Fruit fly (Drosophila melanogaster) whole organism, wandering third instar larva: ENCODE results near the gene mud.

Source experiments
- Abd-B ChIP-seq: fragments of >200 bp; optimal IDR thresholded peaks from 2 replicates; lab custom pipeline; 2017; ENCODE audit warnings: missing biosample characterization, missing genetic modification characterization
- CG32264 ChIP-seq: fragments of 200-800 bp; sonication (Bioruptor generic); optimal IDR thresholded peaks from 2 replicates; lab custom pipeline; 2016; ENCODE audit warnings: missing biosample characterization, missing genetic modification characterization
- CG9705 ChIP-seq: fragments of 200-800 bp; sonication (Bioruptor generic); optimal IDR thresholded peaks from 2 replicates; lab custom pipeline; 2018; ENCODE audit warnings: missing biosample characterization, mild to moderate bottlenecking, missing genetic modification characterization
- CrebA ChIP-seq: fragments of 200-800 bp; sonication (Bioruptor generic); optimal IDR thresholded peaks from 2 replicates; lab custom pipeline; 2016; ENCODE audit warnings: missing biosample characterization, mild to moderate bottlenecking, missing genetic modification characterization, borderline replicate concordance
- Dfd ChIP-seq: fragments of >200 bp; optimal IDR thresholded peaks from 2 replicates; lab custom pipeline; 2017; ENCODE audit warnings: missing biosample characterization, missing genetic modification characterization
- Dif ChIP-seq: fragments of 200-275, 200-300 bp; sonication (Bioruptor generic); optimal IDR thresholded peaks from 2 replicates; lab custom pipeline; 2018; ENCODE audit warnings: missing biosample characterization, missing genetic modification characterization; ENCODE audit not compliant: partially characterized antibody
- GATAd ChIP-seq: sonication (Bioruptor generic); optimal IDR thresholded peaks from 2 replicates; lab custom pipeline; 2016; ENCODE audit warnings: missing biosample characterization, missing genetic modification characterization
- HLH106 ChIP-seq: fragments of 200-800 bp; optimal IDR thresholded peaks from 3 replicates; lab custom pipeline; 2019; ENCODE audit warnings: missing biosample characterization, mild to moderate bottlenecking, missing genetic modification characterization, moderate library complexity
- Hnf4 ChIP-seq: fragments of 200-800 bp; sonication (Bioruptor generic); optimal IDR thresholded peaks from 2 replicates; lab custom pipeline; 2016; ENCODE audit warnings: missing biosample characterization, mild to moderate bottlenecking, missing genetic modification characterization
- Hr78 ChIP-seq: fragments of >200 bp; optimal IDR thresholded peaks from 2 replicates; lab custom pipeline; 2017; ENCODE audit warnings: missing biosample characterization, missing genetic modification characterization
- Hr83 ChIP-seq: fragments of 200-300 bp; sonication (Bioruptor generic); optimal IDR thresholded peaks from 2 replicates; lab custom pipeline; 2016; ENCODE audit warnings: missing biosample characterization, mild to moderate bottlenecking, missing genetic modification characterization, moderate library complexity; ENCODE audit not compliant: poor library complexity, severe bottlenecking
- Jra ChIP-seq: sonication (Bioruptor generic); optimal IDR thresholded peaks from 2 replicates; lab custom pipeline; 2016; ENCODE audit warnings: missing biosample characterization, missing genetic modification characterization
- Mio ChIP-seq: sonication (Bioruptor generic); optimal IDR thresholded peaks from 2 replicates; lab custom pipeline; 2016; ENCODE audit warnings: missing biosample characterization, missing genetic modification characterization
- Myc ChIP-seq: fragments of >200 bp; optimal IDR thresholded peaks from 2 replicates; lab custom pipeline; 2017
- N ChIP-seq: fragments of >200 bp; optimal IDR thresholded peaks from 2 replicates; lab custom pipeline; 2018; ENCODE audit warnings: missing biosample characterization, missing external identifiers, missing genetic modification characterization
- OdsH ChIP-seq: fragments of 200-800 bp; sonication (Bioruptor generic); optimal IDR thresholded peaks from 2 replicates; lab custom pipeline; 2016; ENCODE audit warnings: missing biosample characterization, mild to moderate bottlenecking, missing genetic modification characterization
- Rel ChIP-seq, 2 experiments: fragments of 200-800 bp; sonication (Bioruptor generic) in 1 of 2; optimal IDR thresholded peaks; 2 replicates in 1 of 2; 3 replicates in 1 of 2; lab custom pipeline; 2016 to 2019; ENCODE audit warnings: mild to moderate bottlenecking in 2 of 2, missing biosample characterization in 2 of 2, missing genetic modification characterization in 2 of 2, moderate library complexity in 1 of 2
- Sp1 ChIP-seq: fragments of 200-800 bp; sonication (Bioruptor generic); optimal IDR thresholded peaks from 3 replicates; lab custom pipeline; 2019; ENCODE audit warnings: missing biosample characterization, mild to moderate bottlenecking, missing genetic modification characterization, moderate library complexity
- Vsx2 ChIP-seq: fragments of 200-300, 225-300 bp; sonication (Bioruptor generic); optimal IDR thresholded peaks from 2 replicates; lab custom pipeline; 2018; ENCODE audit warnings: missing biosample characterization, missing genetic modification characterization; ENCODE audit not compliant: partially characterized antibody
- br ChIP-seq: fragments of 200-800 bp; sonication (Bioruptor generic); optimal IDR thresholded peaks from 2 replicates; lab custom pipeline; 2016; ENCODE audit warnings: missing biosample characterization, missing genetic modification characterization
- brk ChIP-seq: fragments of 200-800 bp; sonication (Bioruptor generic); optimal IDR thresholded peaks from 2 replicates; lab custom pipeline; 2016; ENCODE audit warnings: missing biosample characterization, mild to moderate bottlenecking, missing genetic modification characterization
- dl ChIP-seq, 2 experiments: fragments of 175-275, 200-275 bp in 1 of 2; fragments of 200-275 bp in 1 of 2; sonication (Bioruptor generic); optimal IDR thresholded peaks; lab custom pipeline; 2018; ENCODE audit warnings: mild to moderate bottlenecking in 2 of 2, missing biosample characterization in 2 of 2, missing genetic modification characterization in 2 of 2, moderate library complexity in 2 of 2; ENCODE audit not compliant: partially characterized antibody in 2 of 2, insufficient read depth in 1 of 2
- dmrt93B ChIP-seq: fragments of 200-800 bp; sonication (Bioruptor generic); optimal IDR thresholded peaks from 2 replicates; lab custom pipeline; 2018; ENCODE audit warnings: missing biosample characterization, mild to moderate bottlenecking, missing genetic modification characterization
- dsf ChIP-seq: sonication (Bioruptor generic); optimal IDR thresholded peaks from 2 replicates; lab custom pipeline; 2016; ENCODE audit warnings: missing biosample characterization, missing genetic modification characterization, borderline replicate concordance
- ey ChIP-seq: fragments of 200-800 bp; sonication (Bioruptor generic); optimal IDR thresholded peaks from 2 replicates; lab custom pipeline; 2016; ENCODE audit warnings: missing biosample characterization, missing genetic modification characterization
- foxo ChIP-seq, 2 experiments: fragments of 200-800 bp; sonication (Bioruptor generic); optimal IDR thresholded peaks; 2 replicates in 1 of 2; 3 replicates in 1 of 2; lab custom pipeline; 2016 to 2017; ENCODE audit warnings: missing biosample characterization in 2 of 2, missing genetic modification characterization in 2 of 2
- fru ChIP-seq: fragments of 200-800 bp; sonication (Bioruptor generic); optimal IDR thresholded peaks from 3 replicates; lab custom pipeline; 2016; ENCODE audit warnings: missing biosample characterization, mild to moderate bottlenecking, missing genetic modification characterization
- h ChIP-seq: fragments of 200-800 bp; sonication (Bioruptor generic); optimal IDR thresholded peaks from 3 replicates; lab custom pipeline; 2016; ENCODE audit warnings: missing biosample characterization, mild to moderate bottlenecking, missing genetic modification characterization
- jim ChIP-seq: fragments of 175-275, 200-325 bp; sonication (Bioruptor generic); optimal IDR thresholded peaks from 2 replicates; lab custom pipeline; 2016; ENCODE audit warnings: missing biosample characterization, mild to moderate bottlenecking, missing genetic modification characterization
- lola ChIP-seq: fragments of >200 bp; optimal IDR thresholded peaks from 2 replicates; lab custom pipeline; 2017; ENCODE audit warnings: missing biosample characterization, missing genetic modification characterization
- pan ChIP-seq: fragments of >200 bp; optimal IDR thresholded peaks from 2 replicates; lab custom pipeline; 2017
- psq ChIP-seq: fragments of 200-800 bp; sonication (Bioruptor generic); optimal IDR thresholded peaks from 3 replicates; lab custom pipeline; 2017; ENCODE audit warnings: missing biosample characterization, mild to moderate bottlenecking, missing genetic modification characterization, moderate library complexity
- rgr ChIP-seq: fragments of 200-800 bp; sonication (Bioruptor generic); optimal IDR thresholded peaks from 3 replicates; lab custom pipeline; 2016; ENCODE audit warnings: missing biosample characterization, mild to moderate bottlenecking, missing genetic modification characterization
- sage ChIP-seq: fragments of 200-800 bp; sonication (Bioruptor generic); optimal IDR thresholded peaks from 2 replicates; lab custom pipeline; 2016; ENCODE audit warnings: missing biosample characterization, mild to moderate bottlenecking, missing genetic modification characterization
- sv ChIP-seq: fragments of 200-800 bp; sonication (Bioruptor generic); optimal IDR thresholded peaks from 3 replicates; lab custom pipeline; 2016; ENCODE audit warnings: missing biosample characterization, missing genetic modification characterization
- tai ChIP-seq: sonication (Bioruptor generic); optimal IDR thresholded peaks from 2 replicates; lab custom pipeline; 2016; ENCODE audit warnings: missing biosample characterization, missing genetic modification characterization
- usp ChIP-seq: fragments of >200 bp; optimal IDR thresholded peaks from 2 replicates; lab custom pipeline; 2017; ENCODE audit warnings: missing biosample characterization, missing genetic modification characterization
- woc ChIP-seq: sonication (Bioruptor generic); optimal IDR thresholded peaks from 2 replicates; lab custom pipeline; 2016; ENCODE audit warnings: missing biosample characterization, mild to moderate bottlenecking, missing genetic modification characterization

Gene mud

dm6 chrX:14216844-14217243 is 30.7 kb upstream of the mud start:
- no peak for TF ChIP-seq Dfd (GFP tag; lab: Kevin White, UChicago)
- TF ChIP-seq Jra, result no peak
- TF ChIP-seq pan (lab: Kevin White, UChicago), result no peak
- TF ChIP-seq Abd-B (GFP tag; lab: Kevin White, UChicago), result no peak
- TF ChIP-seq GATAd (GFP tag; lab: Kevin White, UChicago), result no peak
- no peak for TF ChIP-seq Hr78 (GFP tag; lab: Kevin White, UChicago)
- no peak for TF ChIP-seq dmrt93B (GFP tag; lab: Kevin White, UChicago)
- TF ChIP-seq N (GFP tag; lab: Kevin White, UChicago), result no peak
- no peak for TF ChIP-seq Vsx2 (GFP tag; lab: Kevin White, UChicago)
- TF ChIP-seq tai (GFP tag; lab: Kevin White, UChicago), result no peak

dm6 chrX:14218045-14218483 is 29.5 kb upstream of the mud start:
- TF ChIP-seq Abd-B (GFP tag; lab: Kevin White, UChicago) (no peak), Mio (GFP tag; lab: Kevin White, UChicago) (no peak), HLH106 (peak; percentile 98), CG32264 (GFP tag; lab: Kevin White, UChicago) (peak; percentile 79), Hr83 (GFP tag; lab: Kevin White, UChicago) (no peak), Hnf4 (GFP tag; lab: Kevin White, UChicago) (peak; percentile 95), Sp1 (GFP tag; lab: Kevin White, UChicago) (peak; percentile 98), CrebA (GFP tag; lab: Kevin White, UChicago) (peak; percentile 92), sage (GFP tag; lab: Kevin White, UChicago) (peak; percentile 95), psq (peak; percentile 94), N (GFP tag; lab: Kevin White, UChicago) (no peak), jim (no peak), Hr78 (GFP tag; lab: Kevin White, UChicago) (no peak), sv (GFP tag; lab: Kevin White, UChicago) (peak; percentile 79), Vsx2 (GFP tag; lab: Kevin White, UChicago) (no peak), ey (GFP tag; lab: Kevin White, UChicago) (peak; percentile 93), GATAd (GFP tag; lab: Kevin White, UChicago) (peak; percentile 54), foxo (GFP tag; optimal IDR thresholded peaks at IDR 0.05; lab: Kevin White, UChicago) (peak; percentile 32 to 98), woc (peak; percentile 90), usp (no peak), h (GFP tag; lab: Kevin White, UChicago) (peak; percentile 98), Myc (no peak), tai (GFP tag; lab: Kevin White, UChicago) (no peak), OdsH (GFP tag; lab: Kevin White, UChicago) (peak; percentile 97), CG9705 (GFP tag; lab: Kevin White, UChicago) (peak; percentile 92), Dif (GFP tag; lab: Kevin White, UChicago) (peak; percentile 50), br (peak; percentile 94), Dfd (GFP tag; lab: Kevin White, UChicago) (peak; percentile 94), pan (lab: Kevin White, UChicago) (no peak), rgr (GFP tag; lab: Kevin White, UChicago) (peak; percentile 97), lola (GFP tag; lab: Kevin White, UChicago) (no peak), dmrt93B (GFP tag; lab: Kevin White, UChicago) (peak; percentile 93), Jra (peak; percentile 89), brk (GFP tag; lab: Kevin White, UChicago) (peak; percentile 92), dsf (GFP tag; lab: Kevin White, UChicago) (peak; percentile 70), dl (GFP tag; optimal IDR thresholded peaks at IDR 0.05; lab: Kevin White, UChicago; ENCODE audit: insufficient read depth in 1 of 2, partially characterized antibody in 2 of 2) (no peak), Rel (GFP tag; optimal IDR thresholded peaks at IDR 0.05; lab: Kevin White, UChicago) (peak; percentile 75), Rel (tag; optimal IDR thresholded peaks at IDR 0.05; lab: Kevin White, UChicago) (peak; percentile 84), fru (GFP tag; lab: Kevin White, UChicago) (peak; percentile 97)
